Worm (Caenorhabditis elegans) whole organism, young adult: ENCODE data around the gene aman-1.

Experiments
- F10E7.11 ChIP-seq: sonication (generic microtip); optimal IDR thresholded peaks from 2 replicates; lab custom pipeline; 2017; ENCODE audit warnings: mild to moderate bottlenecking, missing genetic modification characterization, moderate library complexity, missing compliant biosample characterization
- F33H1.4 ChIP-seq: fragments of 200-800 bp; sonication (Bioruptor generic); IDR thresholded peaks from 2 replicates; pipeline ENCODE4 v1.3.6; 2022; ENCODE audit warnings: missing genetic modification reagents, missing genetic modification characterization, missing compliant biosample characterization
- aptf-3 ChIP-seq: fragments of 200-800 bp; sonication (Bioruptor generic); IDR thresholded peaks from 2 replicates; pipeline ENCODE4 v1.3.6; 2022; ENCODE audit warnings: missing genetic modification characterization, missing compliant biosample characterization
- egl-44 ChIP-seq: fragments of 200-800 bp; sonication (Bioruptor generic); IDR thresholded peaks from 2 replicates; pipeline ENCODE4 v1.3.6; 2022; ENCODE audit warnings: missing genetic modification reagents, missing genetic modification characterization, missing compliant biosample characterization
- egrh-3 ChIP-seq: fragments of 200-800 bp; sonication (Bioruptor generic); IDR thresholded peaks from 2 replicates; pipeline ENCODE4 v1.3.6; 2022; ENCODE audit warnings: missing genetic modification reagents, missing genetic modification characterization, missing compliant biosample characterization
- lir-1 ChIP-seq: fragments of 200-800 bp; sonication (Bioruptor generic); conservative IDR thresholded peaks from 2 replicates; pipeline ENCODE4 v1.3.6; 2022; ENCODE audit warnings: missing genetic modification reagents, missing genetic modification characterization, missing compliant biosample characterization
- madf-3 ChIP-seq: fragments of 200-800 bp; sonication (Bioruptor generic); IDR thresholded peaks from 2 replicates; pipeline ENCODE4 v1.3.6; 2022; ENCODE audit warnings: missing genetic modification reagents, missing genetic modification characterization, missing compliant biosample characterization
- nfya-1 ChIP-seq: sonication (generic microtip); optimal IDR thresholded peaks from 2 replicates; lab custom pipeline; 2017; ENCODE audit warnings: antibody characterized with exemption, missing compliant biosample characterization, missing genetic modification characterization, borderline replicate concordance; ENCODE audit not compliant: insufficient read depth

DNA sequence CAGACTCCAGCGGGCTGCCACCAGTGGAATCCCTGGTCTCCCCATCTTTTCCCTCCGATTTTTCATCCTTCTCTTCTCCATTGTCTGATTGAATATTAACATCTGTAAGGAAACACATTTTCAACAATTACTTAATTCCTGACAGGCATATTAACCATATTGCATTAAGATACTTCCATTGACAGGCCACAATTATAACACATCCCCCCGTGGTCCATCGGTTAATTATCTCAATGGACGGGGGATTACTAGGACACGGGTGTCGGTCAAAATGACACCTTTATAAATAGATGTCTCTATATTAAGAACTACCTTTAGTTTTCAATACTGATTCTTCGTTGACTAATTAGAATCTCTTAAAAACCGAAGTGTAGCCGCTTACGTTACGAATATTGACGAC is 26.8 kb downstream of the aman-1 start:
- TF ChIP-seq egrh-3 (GFP tag; lab: Robert Waterston, UW) = no peak
- no peak for TF ChIP-seq F10E7.11 (tag; lab: Kevin White, UChicago)
- TF ChIP-seq madf-3 (GFP tag; lab: Robert Waterston, UW) = no peak
- TF ChIP-seq lir-1 (GFP tag; lab: Robert Waterston, UW) = no peak
- no peak for TF ChIP-seq egl-44 (GFP tag; lab: Robert Waterston, UW)
- TF ChIP-seq aptf-3 = no peak
- TF ChIP-seq nfya-1 = no peak
- no peak for TF ChIP-seq F33H1.4 (GFP tag; lab: Robert Waterston, UW)
